Worm (Caenorhabditis elegans) whole organism, midembryonic: ENCODE results near the gene F27C8.3.

Experiments used
- T22C8.4 ChIP-seq: fragments of 200-800 bp; sonication (Bioruptor generic); IDR thresholded peaks from 2 replicates; pipeline ENCODE4 v1.3.6; 2022; ENCODE audit warnings: missing genetic modification characterization, missing compliant biosample characterization
- flt-1 ChIP-seq: fragments of 200-800 bp; sonication (Bioruptor generic); IDR thresholded peaks from 2 replicates; pipeline ENCODE4 v1.3.6; 2022; ENCODE audit warnings: missing genetic modification characterization, missing compliant biosample characterization
- tab-1 ChIP-seq: fragments of 200-800 bp; sonication (Bioruptor generic); IDR thresholded peaks from 2 replicates; pipeline ENCODE4 v1.3.6; 2022; ENCODE audit warnings: missing genetic modification characterization, missing compliant biosample characterization

ce11 chrIV:9623269-9623668 is 27.6 kb upstream of the F27C8.3 start, which contains the start of gene W09C2.9:
- TF ChIP-seq flt-1 (GFP tag; lab: Robert Waterston, UW) = no peak
- no peak for TF ChIP-seq tab-1 (GFP tag; lab: Robert Waterston, UW)
- TF ChIP-seq T22C8.4 = no peak
